Worm (Caenorhabditis elegans) whole organism, L1 larva: ENCODE data around the gene ttr-6.

Source experiments
- C34B4.2 ChIP-seq: sonication (generic microtip); optimal IDR thresholded peaks from 2 replicates; lab custom pipeline; 2017; ENCODE audit warnings: mild to moderate bottlenecking, missing genetic modification characterization, missing compliant biosample characterization
- Y116A8C.19 ChIP-seq: sonication (generic microtip); optimal IDR thresholded peaks from 2 replicates; lab custom pipeline; 2016; ENCODE audit warnings: missing compliant biosample characterization, missing genetic modification characterization, borderline replicate concordance
- aly-2 ChIP-seq: fragments of 150-350 bp; optimal IDR thresholded peaks from 2 replicates; lab custom pipeline; 2014; ENCODE audit warnings: missing biosample characterization, missing genetic modification characterization
- ama-1 ChIP-seq: fragments of 150-350 bp; optimal IDR thresholded peaks from 2 replicates; lab custom pipeline; 2014
- blmp-1 ChIP-seq: fragments of 150-350 bp; optimal IDR thresholded peaks from 2 replicates; lab custom pipeline; 2014; ENCODE audit warnings: missing biosample characterization, missing genetic modification characterization
- ces-1 ChIP-seq: fragments of 150-350 bp; optimal IDR thresholded peaks from 2 replicates; lab custom pipeline; 2014; ENCODE audit warnings: missing biosample characterization, missing genetic modification reagents, missing genetic modification characterization
- fos-1 ChIP-seq: fragments of 150-350 bp; optimal IDR thresholded peaks from 2 replicates; lab custom pipeline; 2014; ENCODE audit warnings: missing biosample characterization, missing genetic modification characterization
- lin-13 ChIP-seq: fragments of 150-350 bp; optimal IDR thresholded peaks from 2 replicates; lab custom pipeline; 2014; ENCODE audit warnings: missing biosample characterization, missing genetic modification reagents, missing genetic modification characterization
- lin-35 ChIP-seq, 2 experiments: fragments of 150-350 bp; optimal IDR thresholded peaks; 2 replicates each; lab custom pipeline; 2014; ENCODE audit warnings: missing biosample characterization in 2 of 2, missing genetic modification characterization in 2 of 2, missing genetic modification reagents in 2 of 2
- ztf-11 ChIP-seq, 2 experiments: sonication (generic microtip); optimal IDR thresholded peaks; 2 replicates each; lab custom pipeline; 2016 to 2017; ENCODE audit warnings: missing genetic modification characterization in 2 of 2, missing biosample characterization in 1 of 2, missing compliant biosample characterization in 1 of 2

ce11 chrX:6598732-6599131 lies 1.8 kb upstream of the ttr-6 start, which contains the start of gene hic-1:
- TF ChIP-seq ztf-11 (tag; optimal IDR thresholded peaks at IDR 0.05; lab: Kevin White, UChicago) (no peak), ces-1 (GFP tag; lab: Kevin White, UChicago) (no peak), aly-2 (tag; lab: Kevin White, UChicago) (no peak), lin-35 (GFP tag; optimal IDR thresholded peaks at IDR 0.05; lab: Kevin White, UChicago) (no peak), Y116A8C.19 (tag; lab: Kevin White, UChicago) (no peak), C34B4.2 (tag; lab: Kevin White, UChicago) (no peak), blmp-1 (tag; lab: Kevin White, UChicago) (no peak), fos-1 (tag; lab: Kevin White, UChicago) (no peak), lin-13 (GFP tag; lab: Kevin White, UChicago) (no peak), ama-1 (lab: Kevin White, UChicago) (no peak)
